Worm (Caenorhabditis elegans): ENCODE results near the gene rpac-19.

DNA sequence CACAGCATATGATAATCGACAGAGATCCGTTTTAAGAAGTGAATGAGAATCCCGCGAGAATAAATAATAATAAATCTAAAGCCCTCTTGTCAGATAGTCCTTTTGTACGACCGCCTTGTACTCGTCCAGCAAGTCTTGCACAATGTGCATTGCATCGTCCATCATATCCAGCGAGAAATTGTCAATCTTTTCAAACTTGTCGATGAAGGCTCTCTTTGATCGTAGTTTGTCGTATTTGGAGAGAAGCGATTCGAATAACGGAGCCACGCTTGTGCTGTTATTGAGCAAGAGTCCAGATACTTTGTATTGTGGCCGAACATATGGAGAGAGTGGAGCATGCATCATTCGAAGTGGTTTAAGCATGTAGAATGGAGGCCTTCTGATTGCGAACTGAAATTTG lies 3.1 kb downstream of the rpac-19 start:
- TF ChIP-seq him-1 (tag; optimal IDR thresholded peaks at IDR 0.05), result no peak
- TF ChIP-seq W03F9.2 (tag; optimal IDR thresholded peaks at IDR 0.05), result no peak
